Worm (Caenorhabditis elegans): ENCODE measurements around the gene swsn-3.

swsn-3 gene

ce11 chrIII:2814919-2815554 lies 46.6 kb upstream of the swsn-3 start, which contains the start of gene tufm-1 (continued):
- TF ChIP-seq alr-1 (tag; optimal IDR thresholded peaks at IDR 0.05; ENCODE audit: borderline replicate concordance), result no peak
- TF ChIP-seq ztf-11 (tag; optimal IDR thresholded peaks at IDR 0.05), result no peak
- no peak for TF ChIP-seq nhr-11 (tag; optimal IDR thresholded peaks at IDR 0.05)
- peak; percentile 73 to 75 for TF ChIP-seq efl-1 (optimal IDR thresholded peaks at IDR 0.05)
- peak; percentile 78 to 97 for TF ChIP-seq efl-1 (GFP tag; optimal IDR thresholded peaks at IDR 0.05 in 1 of 2)
- TF ChIP-seq grh-1 (GFP tag; IDR thresholded peaks at IDR 0.05), result no peak
- TF ChIP-seq sox-4 (tag; optimal IDR thresholded peaks at IDR 0.05), result no peak
- no peak for TF ChIP-seq isw-1 (GFP tag; IDR thresholded peaks at IDR 0.05)
- TF ChIP-seq elt-3 (tag; optimal IDR thresholded peaks at IDR 0.05), result peak in 1 of 6 experiments; percentile 31

DNA sequence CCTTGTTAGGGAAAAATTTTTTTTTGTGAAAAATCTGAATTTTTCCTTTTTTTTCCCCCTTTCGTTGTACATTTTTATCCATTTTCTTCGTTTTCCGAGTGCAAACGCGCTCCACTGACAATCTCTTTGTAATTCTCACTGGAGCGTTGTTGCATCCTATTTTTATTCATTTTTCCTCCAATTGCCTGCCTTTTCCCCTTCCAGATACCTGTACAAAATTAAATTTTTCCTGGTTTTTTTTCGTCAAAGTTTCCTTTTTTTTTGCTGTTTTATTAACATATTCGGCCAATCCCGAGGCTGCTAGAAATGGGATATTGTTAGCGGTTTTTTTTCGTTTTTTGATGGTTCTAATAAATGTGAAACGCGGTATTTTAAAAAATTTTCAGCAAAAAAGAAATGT lies 42.9 kb upstream of the swsn-3 start:
- TF ChIP-seq efl-1 (optimal IDR thresholded peaks at IDR 0.05) (peak; percentile 5 to 6), efl-1 (GFP tag; optimal IDR thresholded peaks at IDR 0.05 in 1 of 2) (no peak), nhr-71 (tag; optimal IDR thresholded peaks at IDR 0.05) (peak; percentile 7), aly-2 (tag; optimal IDR thresholded peaks at IDR 0.05) (peak; percentile 23), nhr-19 (GFP tag; conservative IDR thresholded peaks at IDR 0.05) (no peak)

ce11 chrIII:2805084-2805483 lies 36.6 kb upstream of the swsn-3 start, which contains the start of gene Y71H2AM.3:
Y71H2AM.3 (plus strand) TSS chrIII:2805430.
- TF ChIP-seq nhr-71 (tag; optimal IDR thresholded peaks at IDR 0.05) (peak; percentile 66), fkh-8 (tag; optimal IDR thresholded peaks at IDR 0.05) (peak; percentile 40), ceh-82 (tag; optimal IDR thresholded peaks at IDR 0.05) (peak in 2 of 3 experiments; percentile 25 to 67), dpl-1 (GFP tag; optimal IDR thresholded peaks at IDR 0.05) (peak; percentile 92 to 94 (median 93)), nhr-19 (GFP tag; conservative IDR thresholded peaks at IDR 0.05) (peak; percentile 51), aha-1 (tag; optimal IDR thresholded peaks at IDR 0.05) (no peak), elt-3 (tag; optimal IDR thresholded peaks at IDR 0.05) (peak in 1 of 6 experiments; percentile 37), lsy-2 (tag; optimal IDR thresholded peaks at IDR 0.05) (peak; percentile 67 to 75), fkh-4 (tag; optimal IDR thresholded peaks at IDR 0.05; ENCODE audit: borderline replicate concordance) (no peak), nhr-47 (tag; optimal IDR thresholded peaks at IDR 0.05) (peak; percentile 75), unc-86 (tag; optimal IDR thresholded peaks at IDR 0.05) (peak; percentile 23), sup-37 (GFP tag; optimal IDR thresholded peaks at IDR 0.05) (no peak), nhr-85 (tag) (no peak), C16A3.4 (tag; optimal IDR thresholded peaks at IDR 0.05) (peak; percentile 6), fos-1 (tag; optimal IDR thresholded peaks at IDR 0.05) (peak; percentile 38), hpl-2 (GFP tag; optimal IDR thresholded peaks at IDR 0.05) (no peak), efl-1 (optimal IDR thresholded peaks at IDR 0.05) (peak; percentile 95 to 96), efl-1 (GFP tag; optimal IDR thresholded peaks at IDR 0.05 in 1 of 2) (peak; percentile 95 to 99), vab-15 (tag; optimal IDR thresholded peaks at IDR 0.05) (peak; percentile 32), snpc-4 (tag; optimal IDR thresholded peaks at IDR 0.05) (peak; percentile 4), jun-1 (tag; optimal IDR thresholded peaks at IDR 0.05) (peak; percentile 11), swsn-7 (tag; optimal IDR thresholded peaks at IDR 0.05) (peak; percentile 41), xbp-1 (tag; optimal IDR thresholded peaks at IDR 0.05) (peak; percentile 52), lin-15B (tag; optimal IDR thresholded peaks at IDR 0.05) (peak; percentile 48), egl-13 (tag; optimal IDR thresholded peaks at IDR 0.05) (no peak), nhr-90 (tag; optimal IDR thresholded peaks at IDR 0.05; ENCODE audit: poor library complexity) (peak; percentile 30), mep-1 (tag; optimal IDR thresholded peaks at IDR 0.05) (peak; percentile 70), dsc-1 (tag; optimal IDR thresholded peaks at IDR 0.05) (peak; percentile 62), snu-23 (GFP tag; optimal IDR thresholded peaks at IDR 0.05) (peak; percentile 43), lin-35 (GFP tag; optimal IDR thresholded peaks at IDR 0.05) (peak; percentile 95 to 96), ama-1 (optimal IDR thresholded peaks at IDR 0.05) (peak; percentile 1), zip-4 (GFP tag; optimal IDR thresholded peaks at IDR 0.05) (peak; percentile 10), C04F5.9 (tag; optimal IDR thresholded peaks at IDR 0.05) (peak; percentile 40), ets-5 (GFP tag; IDR thresholded peaks at IDR 0.05) (no peak), nhr-237 (tag; optimal IDR thresholded peaks at IDR 0.05) (no peak), sptf-1 (tag; optimal IDR thresholded peaks at IDR 0.05) (no peak), nhr-20 (tag; optimal IDR thresholded peaks at IDR 0.05) (peak; percentile 27), lin-13 (GFP tag; optimal IDR thresholded peaks at IDR 0.05) (peak; percentile 23), grh-1 (GFP tag; IDR thresholded peaks at IDR 0.05) (no peak), lin-14 (GFP tag; optimal IDR thresholded peaks at IDR 0.05) (no peak), tbx-2 (tag; optimal IDR thresholded peaks at IDR 0.05) (peak; percentile 35), F16B12.6 (tag; optimal IDR thresholded peaks at IDR 0.05) (peak; percentile 37)
